Worm (Caenorhabditis elegans) whole organism, L4 larva: ENCODE measurements around the gene F56D1.1.

Source experiments
- F10B5.3 ChIP-seq: sonication (generic microtip); optimal IDR thresholded peaks from 2 replicates; lab custom pipeline; 2016; ENCODE audit warnings: mild to moderate bottlenecking, missing genetic modification characterization, missing compliant biosample characterization
- F44E2.7 ChIP-seq: fragments of 200-800 bp; sonication (Bioruptor generic); IDR thresholded peaks from 2 replicates; pipeline ENCODE4 v2.1.2; 2022; ENCODE audit warnings: missing genetic modification characterization, missing compliant biosample characterization
- T20F7.1 ChIP-seq: fragments of 200-800 bp; sonication (Bioruptor generic); optimal IDR thresholded peaks from 2 replicates; lab custom pipeline; 2018; ENCODE audit warnings: mild to moderate bottlenecking, missing genetic modification characterization, missing compliant biosample characterization
- T26A8.4 ChIP-seq: fragments of 200-800 bp; sonication (Bioruptor generic); IDR thresholded peaks from 2 replicates; pipeline ENCODE4 v1.3.6; 2022; ENCODE audit warnings: missing genetic modification characterization, missing compliant biosample characterization
- Y105C5A.15 ChIP-seq: fragments of 200-800 bp; sonication (Bioruptor generic); IDR thresholded peaks from 2 replicates; pipeline ENCODE4 v1.3.6; 2022; ENCODE audit warnings: missing genetic modification characterization, missing compliant biosample characterization
- ZK337.2 ChIP-seq: fragments of 200-800 bp; sonication (Bioruptor generic); IDR thresholded peaks from 2 replicates; pipeline ENCODE4 v1.3.6; 2022; ENCODE audit warnings: missing genetic modification reagents, missing genetic modification characterization, missing compliant biosample characterization
- aha-1 ChIP-seq: fragments of 150-350 bp; peaks from one replicate; lab custom pipeline; 2014; ENCODE audit warnings: missing biosample characterization, missing genetic modification characterization
- aly-2 ChIP-seq: sonication (generic microtip); optimal IDR thresholded peaks from 2 replicates; lab custom pipeline; 2018; ENCODE audit warnings: missing biosample characterization, missing genetic modification characterization
- ama-1 ChIP-seq: fragments of 150-350 bp; optimal IDR thresholded peaks from 2 replicates; lab custom pipeline; 2014; ENCODE audit warnings: inconsistent platforms, mixed read lengths
- arid-1 ChIP-seq: fragments of 200-800 bp; sonication (Bioruptor generic); conservative IDR thresholded peaks from 2 replicates; pipeline ENCODE4 v1.3.6; 2022; ENCODE audit warnings: missing genetic modification reagents, missing genetic modification characterization, missing compliant biosample characterization
- ceh-44 ChIP-seq: fragments of 200-800 bp; sonication (Bioruptor generic); IDR thresholded peaks from 2 replicates; pipeline ENCODE4 v1.3.6; 2022; ENCODE audit warnings: missing genetic modification reagents, missing genetic modification characterization, missing compliant biosample characterization
- ceh-82 ChIP-seq: sonication (generic microtip); optimal IDR thresholded peaks from 2 replicates; lab custom pipeline; 2017; ENCODE audit warnings: missing biosample characterization, missing genetic modification characterization
- ces-1 ChIP-seq: fragments of 150-350 bp; sonication (generic microtip); optimal IDR thresholded peaks from 4 replicates; lab custom pipeline; 2014; ENCODE audit warnings: missing biosample characterization, missing genetic modification reagents, missing genetic modification characterization
- daf-12 ChIP-seq: fragments of 150-350 bp; optimal IDR thresholded peaks from 2 replicates; lab custom pipeline; 2014; ENCODE audit warnings: missing biosample characterization, missing genetic modification reagents, missing genetic modification characterization
- daf-19 ChIP-seq: fragments of 200-800 bp; sonication (Bioruptor generic); conservative IDR thresholded peaks from 2 replicates; pipeline ENCODE4 v1.3.6; 2022; ENCODE audit warnings: missing genetic modification characterization, missing compliant biosample characterization
- duxl-1 ChIP-seq: sonication (generic microtip); optimal IDR thresholded peaks from 2 replicates; lab custom pipeline; 2016; ENCODE audit warnings: mild to moderate bottlenecking, missing genetic modification characterization, moderate library complexity, missing compliant biosample characterization; ENCODE audit not compliant: poor library complexity
- dve-1 ChIP-seq: sonication (generic microtip); optimal IDR thresholded peaks from 2 replicates; lab custom pipeline; 2017; ENCODE audit warnings: antibody characterized with exemption, mild to moderate bottlenecking, missing genetic modification characterization, missing compliant biosample characterization; ENCODE audit not compliant: insufficient read depth
- fkh-10 ChIP-seq: fragments of 150-350 bp; optimal IDR thresholded peaks from 2 replicates; lab custom pipeline; 2014; ENCODE audit warnings: missing biosample characterization, missing genetic modification reagents, missing genetic modification characterization
- gei-8 ChIP-seq: fragments of 200-800 bp; sonication (Bioruptor generic); optimal IDR thresholded peaks from 2 replicates; lab custom pipeline; 2018; ENCODE audit warnings: mild to moderate bottlenecking, missing genetic modification characterization, missing compliant biosample characterization
- hlh-11 ChIP-seq: fragments of 200-800 bp; sonication (Bioruptor generic); optimal IDR thresholded peaks from 2 replicates; lab custom pipeline; 2018; ENCODE audit warnings: mild to moderate bottlenecking, missing genetic modification characterization, missing compliant biosample characterization
- lin-13 ChIP-seq: fragments of 150-350 bp; optimal IDR thresholded peaks from 2 replicates; lab custom pipeline; 2014; ENCODE audit warnings: missing biosample characterization, missing genetic modification reagents, missing genetic modification characterization
- lir-3 ChIP-seq: sonication (generic microtip); optimal IDR thresholded peaks from 2 replicates; lab custom pipeline; 2016; ENCODE audit warnings: mild to moderate bottlenecking, missing genetic modification characterization, missing compliant biosample characterization
- madf-5 ChIP-seq, 2 experiments: fragments of 200-800 bp; sonication (Bioruptor generic); IDR thresholded peaks; 2 replicates each; pipeline ENCODE4 v1.3.6; 2022; ENCODE audit warnings: missing compliant biosample characterization in 2 of 2, missing genetic modification characterization in 2 of 2
- madf-9 ChIP-seq: fragments of 200-800 bp; sonication (Bioruptor generic); conservative IDR thresholded peaks from 2 replicates; pipeline ENCODE4 v1.3.6; 2022; ENCODE audit warnings: missing genetic modification reagents, missing genetic modification characterization, missing compliant biosample characterization
- mdt-29 ChIP-seq: fragments of 200-800 bp; sonication (Bioruptor generic); IDR thresholded peaks from 2 replicates; pipeline ENCODE4 v1.3.6; 2022; ENCODE audit warnings: missing genetic modification reagents, missing genetic modification characterization, missing compliant biosample characterization
- mes-2 ChIP-seq: sonication (generic microtip); optimal IDR thresholded peaks from 2 replicates; lab custom pipeline; 2016; ENCODE audit warnings: missing genotype, mild to moderate bottlenecking, missing genetic modification characterization, missing compliant biosample characterization; ENCODE audit not compliant: poor library complexity, severe bottlenecking
- mxl-3 ChIP-seq: fragments of 200-800 bp; sonication (Bioruptor generic); optimal IDR thresholded peaks from 2 replicates; lab custom pipeline; 2018; ENCODE audit warnings: mild to moderate bottlenecking, missing genetic modification characterization, missing compliant biosample characterization
- nhr-10 ChIP-seq: fragments of 150-350 bp; optimal IDR thresholded peaks from 2 replicates; lab custom pipeline; 2014; ENCODE audit warnings: missing biosample characterization, missing genetic modification characterization
- nhr-25 ChIP-seq: sonication (generic microtip); optimal IDR thresholded peaks from 2 replicates; lab custom pipeline; 2017; ENCODE audit warnings: missing genetic modification characterization, mild to moderate bottlenecking, missing compliant biosample characterization, antibody characterized with exemption, moderate library complexity, borderline replicate concordance; ENCODE audit not compliant: insufficient read depth
- nhr-28 ChIP-seq: fragments of 150-350 bp; optimal IDR thresholded peaks from 2 replicates; lab custom pipeline; 2014; ENCODE audit warnings: missing biosample characterization, missing genetic modification characterization
- nhr-41 ChIP-seq: fragments of 200-800 bp; sonication (Bioruptor generic); IDR thresholded peaks from 2 replicates; pipeline ENCODE4 v1.3.6; 2022; ENCODE audit warnings: missing genetic modification reagents, missing genetic modification characterization, missing compliant biosample characterization
- nhr-48 ChIP-seq: sonication (generic microtip); optimal IDR thresholded peaks from 2 replicates; lab custom pipeline; 2016; ENCODE audit warnings: mild to moderate bottlenecking, missing genetic modification characterization, missing compliant biosample characterization
- pha-4 ChIP-seq, 2 experiments: fragments of 150-350 bp in 1 of 2; fragments of 200-800 bp in 1 of 2; sonication (Bioruptor generic) in 1 of 2; IDR thresholded peaks in 1 of 2; optimal IDR thresholded peaks in 1 of 2; 2 replicates each; pipeline versions ENCODE4 v1.3.6 to Lab custom; 2014 to 2022; ENCODE audit warnings: missing genetic modification characterization in 2 of 2, missing genetic modification reagents in 2 of 2, missing biosample characterization in 1 of 2, missing compliant biosample characterization in 1 of 2
- pqm-1 ChIP-seq: sonication (generic microtip); optimal IDR thresholded peaks from 2 replicates; lab custom pipeline; 2017; ENCODE audit warnings: missing biosample characterization, missing genetic modification characterization
- rbr-2 ChIP-seq: sonication (generic microtip); optimal IDR thresholded peaks from 2 replicates; lab custom pipeline; 2016; ENCODE audit warnings: missing genotype, missing genetic modification characterization, missing compliant biosample characterization
- saeg-2 ChIP-seq: fragments of 200-800 bp; sonication (Bioruptor generic); IDR thresholded peaks from 2 replicates; pipeline ENCODE4 v1.3.6; 2022; ENCODE audit warnings: missing genetic modification reagents, missing genetic modification characterization, missing compliant biosample characterization
- snpc-4 ChIP-seq: fragments of 150-350 bp; optimal IDR thresholded peaks from 2 replicates; lab custom pipeline; 2014; ENCODE audit warnings: missing biosample characterization, missing genetic modification characterization
- unc-130 ChIP-seq: sonication (generic microtip); optimal IDR thresholded peaks from 2 replicates; lab custom pipeline; 2016; ENCODE audit warnings: missing genetic modification reagents, missing genetic modification characterization, missing compliant biosample characterization
- vab-7 ChIP-seq: fragments of 200-800 bp; sonication (Bioruptor generic); IDR thresholded peaks from 2 replicates; pipeline ENCODE4 v1.3.6; 2022; ENCODE audit warnings: missing genetic modification reagents, missing genetic modification characterization, missing compliant biosample characterization

F56D1.1 gene

ce11 chrII:5511417-5512353 lies 33.3 kb downstream of the F56D1.1 start (continued):
- TF ChIP-seq nhr-10 (tag; lab: Kevin White, UChicago), result no peak
- no peak for TF ChIP-seq nhr-48
- TF ChIP-seq mes-2 (tag; lab: Kevin White, UChicago), result peak; percentile 80
- no peak for TF ChIP-seq ceh-44 (GFP tag; lab: Robert Waterston, UW)
- no peak for TF ChIP-seq aly-2 (tag; lab: Kevin White, UChicago)
- no peak for TF ChIP-seq ceh-82 (tag; lab: Kevin White, UChicago)
- no peak for TF ChIP-seq pha-4 (GFP tag; IDR thresholded peaks at IDR 0.05; lab: Robert Waterston, UW)
- no peak for TF ChIP-seq pha-4 (tag; optimal IDR thresholded peaks at IDR 0.05; lab: Kevin White, UChicago)
- TF ChIP-seq T20F7.1, result no peak
- TF ChIP-seq mxl-3 (GFP tag; lab: Kevin White, UChicago), result no peak
- TF ChIP-seq gei-8 (GFP tag; lab: Kevin White, UChicago), result no peak
- TF ChIP-seq nhr-28 (tag; lab: Kevin White, UChicago), result no peak
- no peak for TF ChIP-seq lin-13 (GFP tag; lab: Kevin White, UChicago)
- 0 out of 2 replicates have a peak, but pooled peaks have one; percentile 41 for TF ChIP-seq madf-9
- no peak for TF ChIP-seq ama-1 (lab: Kevin White, UChicago)
- no peak for TF ChIP-seq dve-1 (tag; lab: Kevin White, UChicago)
- no peak for TF ChIP-seq pqm-1 (tag; lab: Kevin White, UChicago)
- TF ChIP-seq unc-130 (GFP tag; lab: Kevin White, UChicago), result peak; percentile 72
- no peak for TF ChIP-seq F44E2.7 (GFP tag; lab: Robert Waterston, UW)
- TF ChIP-seq aha-1, result peak; percentile 46
- TF ChIP-seq fkh-10 (GFP tag; lab: Kevin White, UChicago), result no peak
- TF ChIP-seq daf-19 (GFP tag; lab: Robert Waterston, UW), result no peak
- TF ChIP-seq arid-1 (GFP tag; lab: Robert Waterston, UW), result no peak
- TF ChIP-seq mdt-29 (GFP tag; lab: Robert Waterston, UW), result no peak
- TF ChIP-seq nhr-25 (tag; lab: Kevin White, UChicago), result no peak
- TF ChIP-seq duxl-1 (tag; lab: Kevin White, UChicago), result peak; percentile 17
- no peak for TF ChIP-seq madf-5 (GFP tag; IDR thresholded peaks at IDR 0.05; lab: Robert Waterston, UW)
- no peak for TF ChIP-seq ces-1
- no peak for TF ChIP-seq nhr-41 (GFP tag; lab: Robert Waterston, UW)
- TF ChIP-seq lir-3 (tag; lab: Kevin White, UChicago), result no peak
- no peak for TF ChIP-seq T26A8.4 (GFP tag; lab: Robert Waterston, UW)
- TF ChIP-seq daf-12 (tag; lab: Kevin White, UChicago), result no peak
- 0 out of 2 replicates have a peak, but pooled peaks have one; percentile 49 for TF ChIP-seq ZK337.2 (GFP tag; lab: Robert Waterston, UW)
- TF ChIP-seq vab-7 (GFP tag; lab: Robert Waterston, UW), result no peak
- TF ChIP-seq saeg-2 (GFP tag; lab: Robert Waterston, UW), result no peak
- TF ChIP-seq F10B5.3 (tag; lab: Kevin White, UChicago), result no peak
- TF ChIP-seq Y105C5A.15, result no peak
- TF ChIP-seq hlh-11, result no peak
- TF ChIP-seq snpc-4 (tag; lab: Kevin White, UChicago), result no peak
- TF ChIP-seq rbr-2 (tag; lab: Kevin White, UChicago), result peak; percentile 2
- TF ChIP-seq, all 104 proteins: peak for 13
